Worm (Caenorhabditis elegans) whole organism, L1 larva: ENCODE data around the gene irld-27.

Source experiments
- ces-1 ChIP-seq: fragments of 150-350 bp; optimal IDR thresholded peaks from 2 replicates; lab custom pipeline; 2014; ENCODE audit warnings: missing biosample characterization, missing genetic modification reagents, missing genetic modification characterization
- efl-1 ChIP-seq, 4 experiments: fragments of 150-350 bp; optimal IDR thresholded peaks in 3 of 4; peaks in 1 of 4; 1 replicate in 1 of 4; 2 replicates in 3 of 4; lab custom pipeline; 2014; ENCODE audit warnings: missing biosample characterization in 2 of 4, missing genetic modification characterization in 2 of 4, missing genetic modification reagents in 2 of 4
- elt-3 ChIP-seq, 6 experiments: fragments of 150-350 bp in 1 of 6; sonication (generic microtip); optimal IDR thresholded peaks; 2 replicates each; lab custom pipeline; 2017 to 2018; ENCODE audit warnings: missing biosample characterization in 6 of 6, missing genetic modification characterization in 6 of 6, inconsistent platforms in 1 of 6
- hlh-4 ChIP-seq: sonication (generic microtip); optimal IDR thresholded peaks from 2 replicates; lab custom pipeline; 2016; ENCODE audit warnings: mild to moderate bottlenecking, missing genetic modification characterization, missing compliant biosample characterization
- rnt-1 ChIP-seq: sonication (generic microtip); optimal IDR thresholded peaks from 2 replicates; lab custom pipeline; 2016; ENCODE audit warnings: mild to moderate bottlenecking, missing genetic modification characterization, moderate library complexity, missing compliant biosample characterization

ce11 chrII:3374779-3375178 is 42.6 kb downstream of the irld-27 start, which contains the start of gene bath-10:
- TF ChIP-seq elt-3 (tag; optimal IDR thresholded peaks at IDR 0.05; lab: Kevin White, UChicago) (no peak), hlh-4 (tag; lab: Kevin White, UChicago) (no peak), efl-1 (optimal IDR thresholded peaks at IDR 0.05; lab: Kevin White, UChicago) (no peak), efl-1 (GFP tag; optimal IDR thresholded peaks at IDR 0.05 in 1 of 2; lab: Kevin White, UChicago) (no peak), rnt-1 (no peak), ces-1 (GFP tag; lab: Kevin White, UChicago) (no peak)
